Fruit fly (Drosophila melanogaster): Measurements from ENCODE around the gene Uch-L5R.

- no peak for TF ChIP-seq kay (GFP tag; ENCODE audit: borderline replicate concordance)
- TF ChIP-seq Mnt (GFP tag; optimal IDR thresholded peaks at IDR 0.05) = no peak
- no peak for TF ChIP-seq bab1 (GFP tag; optimal IDR thresholded peaks at IDR 0.05)
- TF ChIP-seq Crg-1 (GFP tag; optimal IDR thresholded peaks at IDR 0.05) = no peak
- TF ChIP-seq cic (GFP tag; optimal IDR thresholded peaks at IDR 0.05) = no peak
- no peak for TF ChIP-seq CG7045 (GFP tag; optimal IDR thresholded peaks at IDR 0.05)
- no peak for TF ChIP-seq CG7101 (tag; optimal IDR thresholded peaks at IDR 0.05)
- TF ChIP-seq toe (GFP tag; optimal IDR thresholded peaks at IDR 0.05) = no peak
- no peak for TF ChIP-seq CG11617 (GFP tag; optimal IDR thresholded peaks at IDR 0.05)
- no peak for TF ChIP-seq CG14711 (tag; optimal IDR thresholded peaks at IDR 0.05)
- no peak for TF ChIP-seq CG33017 (tag; optimal IDR thresholded peaks at IDR 0.05)
- no peak for TF ChIP-seq tj (GFP tag; optimal IDR thresholded peaks at IDR 0.05)
Measured at dm6 chrX:12050292-12050691, 6.1 kb downstream of the Uch-L5R start.

All from whole organism, adult.